In genomic region chr3R:18658945-18659642, dm6 we compare ENCODE assay signal across 1 fruit fly cellular context.
TF ChIP-seq lines count a peak whose summit lies in the region.

CG31224 (minus strand) TSS chr3R:18659309.
CstF64 (plus strand) TSS chr3R:18659618.

TF ChIP-seq in whole organism, embryonic, 481 proteins besides CTCF, POLR2A, EP300 and RAD21 (continued from another document and continues in another):
- TF ChIP-seq Tbp (GFP tag; optimal IDR thresholded peaks at IDR 0.05; lab: Kevin White, UChicago) (no peak), ara (GFP tag; IDR thresholded peaks at IDR 0.05; lab: Robert Waterston, UW) (peak; percentile 79), sens-2 (GFP tag; IDR thresholded peaks at IDR 0.05; lab: Robert Waterston, UW) (peak; percentile 64; the same call in 1 of the 2 replicates), Oli (tag; optimal IDR thresholded peaks at IDR 0.05; lab: Kevin White, UChicago) (peak; percentile 64), da (GFP tag; optimal IDR thresholded peaks at IDR 0.05; lab: Kevin White, UChicago) (peak; percentile 57), Pdp1 (GFP tag; optimal IDR thresholded peaks at IDR 0.05; lab: Kevin White, UChicago) (peak; percentile 86 to 94), Mes4 (GFP tag; optimal IDR thresholded peaks at IDR 0.05; lab: Kevin White, UChicago) (peak; percentile 79), CG2120 (GFP tag; optimal IDR thresholded peaks at IDR 0.05; lab: Kevin White, UChicago) (peak; percentile 95), HLH4C (GFP tag; IDR thresholded peaks at IDR 0.05; lab: Robert Waterston, UW; ENCODE audit: partially characterized antibody) (no peak), CG18011 (GFP tag; optimal IDR thresholded peaks at IDR 0.05; lab: Kevin White, UChicago) (no peak), hth (optimal IDR thresholded peaks at IDR 0.05; lab: Kevin White, UChicago) (no peak), ranshi (GFP tag; IDR thresholded peaks at IDR 0.05; lab: Robert Waterston, UW) (peak; percentile 84), ssp (GFP tag; IDR thresholded peaks at IDR 0.05; lab: Robert Waterston, UW) (peak; percentile 77), Lhr (GFP tag; optimal IDR thresholded peaks at IDR 0.05; lab: Kevin White, UChicago) (no peak), eve (GFP tag; optimal IDR thresholded peaks at IDR 0.05; lab: Kevin White, UChicago) (no peak), Dfd (GFP tag; optimal IDR thresholded peaks at IDR 0.05; lab: Kevin White, UChicago) (no peak), ro (GFP tag; IDR thresholded peaks at IDR 0.05; lab: Robert Waterston, UW) (peak; percentile 68), cwo (GFP tag; optimal IDR thresholded peaks at IDR 0.05; lab: Kevin White, UChicago) (peak; percentile 55), CG17612 (GFP tag; IDR thresholded peaks at IDR 0.05; lab: Robert Waterston, UW) (no peak), CG11093 (GFP tag; IDR thresholded peaks at IDR 0.05; lab: Robert Waterston, UW) (peak; percentile 73; the same call in 2 of the 3 replicates), dimm (GFP tag; IDR thresholded peaks at IDR 0.05; lab: Robert Waterston, UW) (peak; percentile 46; the same call in 1 of the 2 replicates), CG8359 (GFP tag; optimal IDR thresholded peaks at IDR 0.05; lab: Kevin White, UChicago; ENCODE audit: borderline replicate concordance) (no peak), CG17568 (GFP tag; optimal IDR thresholded peaks at IDR 0.05; lab: Kevin White, UChicago) (no peak), crp (GFP tag; optimal IDR thresholded peaks at IDR 0.05; lab: Kevin White, UChicago) (peak in 1 of 2 experiments; percentile 63), Awh (GFP tag; IDR thresholded peaks at IDR 0.05; lab: Robert Waterston, UW) (peak; percentile 74; the same call in 1 of the 2 replicates), CG6765 (GFP tag; optimal IDR thresholded peaks at IDR 0.05; lab: Kevin White, UChicago) (peak; percentile 61), CG13296 (GFP tag; optimal IDR thresholded peaks at IDR 0.05; lab: Kevin White, UChicago) (peak; percentile 72), pnt (GFP tag; optimal IDR thresholded peaks at IDR 0.05; lab: Kevin White, UChicago) (peak; percentile 85), jigr1 (GFP tag; IDR thresholded peaks at IDR 0.05; lab: Robert Waterston, UW) (0 out of 3 replicates have a peak, but pooled peaks have one; percentile 8), CG11398 (GFP tag; optimal IDR thresholded peaks at IDR 0.05; lab: Kevin White, UChicago) (peak; percentile 57), Doc2 (GFP tag; IDR thresholded peaks at IDR 0.05; lab: Robert Waterston, UW) (peak; percentile 18; the same call in 1 of the 2 replicates), slp2 (GFP tag; optimal IDR thresholded peaks at IDR 0.05; lab: Kevin White, UChicago) (peak; percentile 79), scrt (GFP tag; optimal IDR thresholded peaks at IDR 0.05; lab: Kevin White, UChicago) (peak; percentile 43), Jarid2 (GFP tag; optimal IDR thresholded peaks at IDR 0.05; lab: Kevin White, UChicago) (no peak), CG2199 (GFP tag; IDR thresholded peaks at IDR 0.05; lab: Robert Waterston, UW) (no peak), CG32772 (GFP tag; IDR thresholded peaks at IDR 0.05; lab: Robert Waterston, UW) (peak; percentile 77), Fer2 (tag; optimal IDR thresholded peaks at IDR 0.05; lab: Kevin White, UChicago) (peak; percentile 74), Bgb (GFP tag; IDR thresholded peaks at IDR 0.05; lab: Robert Waterston, UW; ENCODE audit: partially characterized antibody) (no peak), CG12219 (GFP tag; optimal IDR thresholded peaks at IDR 0.05; lab: Kevin White, UChicago) (peak; percentile 42), phol (tag; optimal IDR thresholded peaks at IDR 0.05; lab: Kevin White, UChicago) (peak; percentile 85), grn (GFP tag; optimal IDR thresholded peaks at IDR 0.05; lab: Kevin White, UChicago) (no peak), CG15269 (tag; optimal IDR thresholded peaks at IDR 0.05; lab: Kevin White, UChicago) (no peak), CG13424 (tag; optimal IDR thresholded peaks at IDR 0.05; lab: Kevin White, UChicago) (peak; percentile 83), H15 (GFP tag; IDR thresholded peaks at IDR 0.05; lab: Robert Waterston, UW) (peak; percentile 81), Elba2 (GFP tag; optimal IDR thresholded peaks at IDR 0.05; lab: Kevin White, UChicago) (peak; percentile 67), bcd (GFP tag; optimal IDR thresholded peaks at IDR 0.05; lab: Kevin White, UChicago) (peak; percentile 79), Sox102F (GFP tag; optimal IDR thresholded peaks at IDR 0.05; lab: Kevin White, UChicago) (peak; percentile 84), wdn (GFP tag; IDR thresholded peaks at IDR 0.05; lab: Robert Waterston, UW) (peak; percentile 72), inv (GFP tag; IDR thresholded peaks at IDR 0.05; lab: Robert Waterston, UW; ENCODE audit: partially characterized antibody) (no peak), MESR4 (GFP tag; optimal IDR thresholded peaks at IDR 0.05; lab: Kevin White, UChicago) (peak; percentile 93), CG7556 (GFP tag; optimal IDR thresholded peaks at IDR 0.05; lab: Kevin White, UChicago) (peak; percentile 76), Sox100B (GFP tag; optimal IDR thresholded peaks at IDR 0.05; lab: Kevin White, UChicago) (no peak), MBD-R2 (GFP tag; IDR thresholded peaks at IDR 0.05; lab: Robert Waterston, UW) (peak; percentile 77), CG1647 (GFP tag; optimal IDR thresholded peaks at IDR 0.05; lab: Kevin White, UChicago) (peak; percentile 86), bowl (GFP tag; IDR thresholded peaks at IDR 0.05; lab: Robert Waterston, UW) (no peak), pros (GFP tag; optimal IDR thresholded peaks at IDR 0.05; lab: Kevin White, UChicago) (no peak), CG5245 (GFP tag; optimal IDR thresholded peaks at IDR 0.05; lab: Kevin White, UChicago) (peak; percentile 76), HmgD (GFP tag; optimal IDR thresholded peaks at IDR 0.05; lab: Kevin White, UChicago) (peak; percentile 86), lab (GFP tag; optimal IDR thresholded peaks at IDR 0.05; lab: Kevin White, UChicago) (peak; percentile 90), CG13775 (GFP tag; optimal IDR thresholded peaks at IDR 0.05; lab: Kevin White, UChicago) (peak; percentile 91), CG10274 (GFP tag; optimal IDR thresholded peaks at IDR 0.05; lab: Kevin White, UChicago) (peak; percentile 49), disco-r (GFP tag; optimal IDR thresholded peaks at IDR 0.05; lab: Kevin White, UChicago) (peak; percentile 81), CG11560 (tag; IDR thresholded peaks at IDR 0.05; lab: Robert Waterston, UW) (peak; percentile 54; the same call in 2 of the 3 replicates), aop (GFP tag; IDR thresholded peaks at IDR 0.05; lab: Robert Waterston, UW) (no peak), CG31441 (GFP tag; IDR thresholded peaks at IDR 0.05; lab: Robert Waterston, UW) (no peak; the same call in 1 of the 2 replicates), lola (GFP tag; optimal IDR thresholded peaks at IDR 0.05; lab: Kevin White, UChicago) (peak in 1 of 3 experiments; percentile 78), NfI (GFP tag; optimal IDR thresholded peaks at IDR 0.05; lab: Kevin White, UChicago) (peak; percentile 86), Hr39 (optimal IDR thresholded peaks at IDR 0.05; lab: Kevin White, UChicago) (no peak), Atf-2 (GFP tag; optimal IDR thresholded peaks at IDR 0.05; lab: Kevin White, UChicago) (peak; percentile 84), crol (GFP tag; IDR thresholded peaks at IDR 0.05; lab: Robert Waterston, UW) (no peak; the same call in 1 of the 2 replicates), ewg (GFP tag; optimal IDR thresholded peaks at IDR 0.05; lab: Kevin White, UChicago) (peak; percentile 70), CG31388 (GFP tag; optimal IDR thresholded peaks at IDR 0.05; lab: Kevin White, UChicago) (peak; percentile 52), Sry-δ (GFP tag; optimal IDR thresholded peaks at IDR 0.05; lab: Kevin White, UChicago) (peak; percentile 75), Meics (GFP tag; optimal IDR thresholded peaks at IDR 0.05; lab: Kevin White, UChicago) (peak; percentile 78), NC2β (GFP tag; optimal IDR thresholded peaks at IDR 0.05; lab: Kevin White, UChicago) (peak; percentile 88), H2.0 (GFP tag; IDR thresholded peaks at IDR 0.05; lab: Robert Waterston, UW) (peak; percentile 75), B-H1 (GFP tag; IDR thresholded peaks at IDR 0.05; lab: Robert Waterston, UW) (peak; percentile 78), CG15479 (GFP tag; optimal IDR thresholded peaks at IDR 0.05; lab: Kevin White, UChicago) (no peak), Drgx (GFP tag; IDR thresholded peaks at IDR 0.05; lab: Robert Waterston, UW) (peak; percentile 63), CG6175 (GFP tag; IDR thresholded peaks at IDR 0.05; lab: Robert Waterston, UW) (peak; percentile 63; the same call in 1 of the 3 replicates), gt (GFP tag; IDR thresholded peaks at IDR 0.05; lab: Robert Waterston, UW) (peak; percentile 41; the same call in 1 of the 2 replicates), CG3163 (GFP tag; optimal IDR thresholded peaks at IDR 0.05; lab: Kevin White, UChicago) (peak; percentile 69), sc (optimal IDR thresholded peaks at IDR 0.05; lab: Kevin White, UChicago) (no peak), sc (GFP tag; optimal IDR thresholded peaks at IDR 0.05; lab: Kevin White, UChicago) (peak; percentile 74), CG1024 (GFP tag; IDR thresholded peaks at IDR 0.05; lab: Robert Waterston, UW) (peak; percentile 45; the same call in 1 of the 2 replicates), CG4820 (GFP tag; optimal IDR thresholded peaks at IDR 0.05; lab: Kevin White, UChicago) (peak; percentile 79), Ets65A (GFP tag; lab: Kevin White, UChicago) (peak; percentile 99), CG17385 (GFP tag; optimal IDR thresholded peaks at IDR 0.05; lab: Kevin White, UChicago) (peak; percentile 98), stc (GFP tag; IDR thresholded peaks at IDR 0.05; lab: Robert Waterston, UW) (peak; percentile 80), CG11085 (GFP tag; IDR thresholded peaks at IDR 0.05; lab: Robert Waterston, UW) (peak; percentile 80), CG15601 (tag; optimal IDR thresholded peaks at IDR 0.05; lab: Kevin White, UChicago) (peak; percentile 74), jumu (GFP tag; optimal IDR thresholded peaks at IDR 0.05; lab: Kevin White, UChicago) (peak; percentile 89), CG14860 (GFP tag; IDR thresholded peaks at IDR 0.05; lab: Robert Waterston, UW; ENCODE audit: partially characterized antibody) (no peak), tup (GFP tag; optimal IDR thresholded peaks at IDR 0.05; lab: Kevin White, UChicago) (peak; percentile 71), Six4 (GFP tag; optimal IDR thresholded peaks at IDR 0.05; lab: Kevin White, UChicago) (peak; percentile 68), slou (GFP tag; optimal IDR thresholded peaks at IDR 0.05; lab: Kevin White, UChicago) (peak; percentile 67), CG4360 (GFP tag; IDR thresholded peaks at IDR 0.05; lab: Robert Waterston, UW) (no peak), maf-S (GFP tag; optimal IDR thresholded peaks at IDR 0.05; lab: Kevin White, UChicago) (peak; percentile 65), kay (GFP tag; optimal IDR thresholded peaks at IDR 0.05; lab: Kevin White, UChicago) (peak; percentile 71), Myb (GFP tag; optimal IDR thresholded peaks at IDR 0.05; lab: Kevin White, UChicago) (peak; percentile 73), CG2678 (tag; optimal IDR thresholded peaks at IDR 0.05; lab: Kevin White, UChicago) (no peak), CG42726 (GFP tag; IDR thresholded peaks at IDR 0.05; lab: Robert Waterston, UW; ENCODE audit: partially characterized antibody) (no peak), YL-1 (GFP tag; optimal IDR thresholded peaks at IDR 0.05; lab: Kevin White, UChicago) (peak; percentile 92), Nf-YB (GFP tag; optimal IDR thresholded peaks at IDR 0.05; lab: Kevin White, UChicago) (peak; percentile 63), nom (GFP tag; optimal IDR thresholded peaks at IDR 0.05; lab: Kevin White, UChicago) (peak; percentile 1), Trl (optimal IDR thresholded peaks at IDR 0.05; lab: Kevin White, UChicago) (peak in 1 of 2 experiments; percentile 55), Trl (GFP tag; optimal IDR thresholded peaks at IDR 0.05; lab: Kevin White, UChicago) (peak; percentile 88), cato (GFP tag; optimal IDR thresholded peaks at IDR 0.05; lab: Kevin White, UChicago; ENCODE audit: borderline replicate concordance) (peak; percentile 78), gsb-n (tag; optimal IDR thresholded peaks at IDR 0.05; lab: Kevin White, UChicago) (no peak), al (GFP tag; IDR thresholded peaks at IDR 0.05; lab: Robert Waterston, UW) (peak; percentile 77), CG11456 (GFP tag; IDR thresholded peaks at IDR 0.05; lab: Robert Waterston, UW) (peak; percentile 85), cad (GFP tag; optimal IDR thresholded peaks at IDR 0.05; lab: Kevin White, UChicago) (no peak), ERR (GFP tag; optimal IDR thresholded peaks at IDR 0.05; lab: Kevin White, UChicago) (peak; percentile 85), CG4730 (GFP tag; IDR thresholded peaks at IDR 0.05; lab: Robert Waterston, UW) (peak; percentile 79), Hr3 (GFP tag; optimal IDR thresholded peaks at IDR 0.05; lab: Kevin White, UChicago) (peak; percentile 88), Hand (GFP tag; optimal IDR thresholded peaks at IDR 0.05; lab: Kevin White, UChicago) (no peak), CG3281 (GFP tag; optimal IDR thresholded peaks at IDR 0.05; lab: Kevin White, UChicago) (peak; percentile 85), gro (GFP tag; optimal IDR thresholded peaks at IDR 0.05; lab: Kevin White, UChicago) (peak; percentile 83), schlank (tag; optimal IDR thresholded peaks at IDR 0.05; lab: Kevin White, UChicago) (no peak), zen2 (GFP tag; IDR thresholded peaks at IDR 0.05; lab: Robert Waterston, UW; ENCODE audit: partially characterized antibody) (no peak), row (GFP tag; IDR thresholded peaks at IDR 0.05; lab: Robert Waterston, UW) (peak; percentile 94), HLH3B (GFP tag; IDR thresholded peaks at IDR 0.05; lab: Robert Waterston, UW) (peak; percentile 75), seq (GFP tag; IDR thresholded peaks at IDR 0.05; lab: Robert Waterston, UW) (peak; percentile 66; the same call in 1 of the 2 replicates), sd (tag; optimal IDR thresholded peaks at IDR 0.05; lab: Kevin White, UChicago) (peak; percentile 90), CG1233 (GFP tag; optimal IDR thresholded peaks at IDR 0.05; lab: Kevin White, UChicago) (peak; percentile 70), CG4617 (GFP tag; optimal IDR thresholded peaks at IDR 0.05; lab: Kevin White, UChicago; ENCODE audit: borderline replicate concordance) (peak; percentile 90), nerfin-1 (tag; optimal IDR thresholded peaks at IDR 0.05; lab: Kevin White, UChicago) (peak; percentile 86), rib (GFP tag; IDR thresholded peaks at IDR 0.05; lab: Robert Waterston, UW) (0 out of 2 replicates have a peak, but pooled peaks have one; percentile 44), ttk (GFP tag; IDR thresholded peaks at IDR 0.05; lab: Robert Waterston, UW) (peak; percentile 82), B-H2 (GFP tag; optimal IDR thresholded peaks at IDR 0.05; lab: Kevin White, UChicago) (peak; percentile 87)
